Fruit fly (Drosophila melanogaster) whole organism, embryonic: ENCODE measurements around the gene Rpp14a.

Source experiments
- Ada2b ChIP-seq: fragments of 200-800 bp; sonication (Bioruptor generic); IDR thresholded peaks from 2 replicates; pipeline ENCODE4 v1.3.6; 2022; ENCODE audit warnings: missing biosample characterization, missing genetic modification characterization
- Adf1 ChIP-seq: fragments of 200-800 bp; sonication (Bioruptor generic); IDR thresholded peaks from 2 replicates; pipeline ENCODE4 v1.3.6; 2022; ENCODE audit warnings: missing biosample characterization, missing genetic modification characterization
- Atf-2 ChIP-seq: fragments of 200-800 bp; sonication (Bioruptor generic); optimal IDR thresholded peaks from 2 replicates; lab custom pipeline; 2016; ENCODE audit warnings: missing biosample characterization, missing genetic modification characterization
- CG10959 ChIP-seq: fragments of 200-800 bp; sonication (Bioruptor generic); IDR thresholded peaks from 2 replicates; pipeline ENCODE4 v1.3.6; 2022; ENCODE audit warnings: missing biosample characterization, missing genetic modification characterization
- CG11696 ChIP-seq: fragments of 200-800 bp; sonication (Bioruptor generic); IDR thresholded peaks from 2 replicates; pipeline ENCODE4 v1.3.6; 2022; ENCODE audit warnings: missing biosample characterization, missing genetic modification characterization
- CG12219 ChIP-seq: fragments of 200-800 bp; sonication (Bioruptor generic); optimal IDR thresholded peaks from 3 replicates; lab custom pipeline; 2018; ENCODE audit warnings: missing biosample characterization, mild to moderate bottlenecking, missing genetic modification characterization
- CG14667 ChIP-seq: fragments of 200-800 bp; sonication (Bioruptor generic); IDR thresholded peaks from 2 replicates; pipeline ENCODE4 v1.3.6; 2022; ENCODE audit warnings: missing biosample characterization, missing genetic modification characterization
- CG16813 ChIP-seq: fragments of 200-800 bp; sonication (Bioruptor generic); IDR thresholded peaks from 3 replicates; pipeline ENCODE4 v1.3.6; 2022; ENCODE audit warnings: missing biosample characterization, missing genetic modification characterization; ENCODE audit not compliant: partially characterized antibody
- CG17361 ChIP-seq: fragments of 200-800 bp; sonication (Bioruptor generic); IDR thresholded peaks from 3 replicates; pipeline ENCODE4 v1.3.6; 2022; ENCODE audit warnings: missing biosample characterization, missing genetic modification characterization
- CG31224 ChIP-seq: fragments of 200-800 bp; sonication (Bioruptor generic); IDR thresholded peaks from 2 replicates; pipeline ENCODE4 v1.3.6; 2022; ENCODE audit warnings: missing biosample characterization, missing genetic modification characterization
- CG3281 ChIP-seq: fragments of 200-800 bp; sonication (Bioruptor generic); optimal IDR thresholded peaks from 3 replicates; lab custom pipeline; 2017; ENCODE audit warnings: missing biosample characterization, mild to moderate bottlenecking, missing genetic modification characterization
- CG33557 ChIP-seq: fragments of 200-800 bp; sonication (Bioruptor generic); optimal IDR thresholded peaks from 2 replicates; lab custom pipeline; 2019; ENCODE audit warnings: missing biosample characterization, mild to moderate bottlenecking, missing genetic modification characterization, moderate library complexity
- CG34224 ChIP-seq: fragments of 200-800 bp; sonication (Bioruptor generic); IDR thresholded peaks from 3 replicates; pipeline ENCODE4 v1.3.6; 2022; ENCODE audit warnings: missing biosample characterization, missing genetic modification characterization; ENCODE audit not compliant: partially characterized antibody
- CG4424 ChIP-seq: fragments of 200-800 bp; sonication (Bioruptor generic); optimal IDR thresholded peaks from 3 replicates; lab custom pipeline; 2016; ENCODE audit warnings: missing biosample characterization, missing genetic modification characterization
- CG6813 ChIP-seq: fragments of 200-800 bp; sonication (Bioruptor generic); optimal IDR thresholded peaks from 2 replicates; lab custom pipeline; 2017; ENCODE audit warnings: missing biosample characterization, missing genetic modification characterization, mild to moderate bottlenecking, moderate library complexity, missing genetic modification reagents
- CkIIα-i1 ChIP-seq: fragments of 200-800 bp; sonication (Bioruptor generic); IDR thresholded peaks from 2 replicates; pipeline ENCODE4 v1.3.6; 2022; ENCODE audit warnings: missing biosample characterization, missing genetic modification characterization
- Dfd ChIP-seq, 2 experiments: fragments of >200 bp; optimal IDR thresholded peaks; 2 replicates each; lab custom pipeline; 2017; ENCODE audit warnings: missing biosample characterization in 2 of 2, missing genetic modification characterization in 2 of 2
- Doc2 ChIP-seq: fragments of 200-800 bp; sonication (Bioruptor generic); IDR thresholded peaks from 2 replicates; pipeline ENCODE4 v1.3.6; 2022; ENCODE audit warnings: missing biosample characterization, missing genetic modification characterization
- Dp ChIP-seq: fragments of 200-800 bp; sonication (Bioruptor generic); optimal IDR thresholded peaks from 2 replicates; lab custom pipeline; 2018; ENCODE audit warnings: missing biosample characterization, mild to moderate bottlenecking, missing genetic modification characterization, moderate library complexity
- Hey ChIP-seq: fragments of 200-800 bp; sonication (Bioruptor generic); optimal IDR thresholded peaks from 3 replicates; lab custom pipeline; 2018; ENCODE audit warnings: missing biosample characterization, mild to moderate bottlenecking, missing genetic modification characterization
- Hmx ChIP-seq: fragments of 200-800 bp; sonication (Bioruptor generic); optimal IDR thresholded peaks from 2 replicates; lab custom pipeline; 2016; ENCODE audit warnings: missing biosample characterization, missing genetic modification characterization
- Med ChIP-seq: fragments of 200-800 bp; sonication (Bioruptor generic); peaks from one replicate; lab custom pipeline; 2016; ENCODE audit warnings: missing biosample characterization, missing genetic modification characterization, mild to moderate bottlenecking, inconsistent platforms, moderate library complexity
- Ptx1 ChIP-seq: fragments of 200-800 bp; sonication (Bioruptor generic); IDR thresholded peaks from 2 replicates; pipeline ENCODE4 v1.3.6; 2022; ENCODE audit warnings: missing biosample characterization, missing genetic modification characterization
- Sox100B ChIP-seq: fragments of 200-800 bp; sonication (Bioruptor generic); optimal IDR thresholded peaks from 3 replicates; lab custom pipeline; 2018; ENCODE audit warnings: missing biosample characterization, mild to moderate bottlenecking, missing genetic modification characterization
- Spps ChIP-seq: fragments of 200-800 bp; sonication (Bioruptor generic); optimal IDR thresholded peaks from 2 replicates; lab custom pipeline; 2018; ENCODE audit warnings: missing biosample characterization, mild to moderate bottlenecking, missing genetic modification characterization
- Xbp1 ChIP-seq: fragments of 200-800 bp; sonication (Bioruptor generic); optimal IDR thresholded peaks from 3 replicates; lab custom pipeline; 2016; ENCODE audit warnings: missing biosample characterization, mild to moderate bottlenecking, missing genetic modification characterization
- ara ChIP-seq: fragments of 200-800 bp; sonication (Bioruptor generic); IDR thresholded peaks from 2 replicates; pipeline ENCODE4 v1.3.6; 2022; ENCODE audit warnings: missing biosample characterization, missing genetic modification characterization
- bab2 ChIP-seq: fragments of 200-800 bp; sonication (Bioruptor generic); optimal IDR thresholded peaks from 2 replicates; lab custom pipeline; 2016; ENCODE audit warnings: missing biosample characterization, missing genetic modification characterization
- bsh ChIP-seq, 2 experiments: fragments of 200-800 bp; sonication (Bioruptor generic); optimal IDR thresholded peaks; 2 replicates each; lab custom pipeline; 2017 to 2018; ENCODE audit warnings: mild to moderate bottlenecking in 2 of 2, missing biosample characterization in 2 of 2, missing genetic modification characterization in 2 of 2, moderate library complexity in 1 of 2
- chinmo ChIP-seq: fragments of 200-800 bp; sonication (Bioruptor generic); IDR thresholded peaks from 4 replicates; pipeline ENCODE4 v1.3.6; 2022; ENCODE audit warnings: missing biosample characterization, missing genetic modification characterization; ENCODE audit not compliant: partially characterized antibody
- chm ChIP-seq: fragments of 200-800 bp; sonication (Bioruptor generic); IDR thresholded peaks from 2 replicates; pipeline ENCODE4 v1.3.6; 2022; ENCODE audit warnings: missing biosample characterization, missing genetic modification characterization
- chn ChIP-seq: fragments of 200-800 bp; sonication (Bioruptor generic); optimal IDR thresholded peaks from 2 replicates; lab custom pipeline; 2016; ENCODE audit warnings: missing biosample characterization, missing genetic modification characterization
- croc ChIP-seq: fragments of 200-800 bp; sonication (Bioruptor generic); conservative IDR thresholded peaks from 3 replicates; pipeline ENCODE4 v1.3.6; 2022; ENCODE audit warnings: missing biosample characterization, missing genetic modification characterization
- dmrt99B ChIP-seq: fragments of 200-800 bp; sonication (Bioruptor generic); optimal IDR thresholded peaks from 2 replicates; lab custom pipeline; 2018; ENCODE audit warnings: missing biosample characterization, mild to moderate bottlenecking, missing genetic modification characterization, moderate library complexity
- fd96Cb ChIP-seq: fragments of 200-800 bp; sonication (Bioruptor generic); optimal IDR thresholded peaks from 2 replicates; lab custom pipeline; 2018; ENCODE audit warnings: missing biosample characterization, mild to moderate bottlenecking, missing genetic modification characterization, moderate library complexity
- gcm2 ChIP-seq: fragments of 200-800 bp; sonication (Bioruptor generic); optimal IDR thresholded peaks from 2 replicates; lab custom pipeline; 2016; ENCODE audit warnings: missing biosample characterization, missing genetic modification characterization
- her ChIP-seq: fragments of 200-800 bp; sonication (Bioruptor generic); optimal IDR thresholded peaks from 2 replicates; lab custom pipeline; 2016; ENCODE audit warnings: missing biosample characterization, missing genetic modification characterization
- jigr1 ChIP-seq: fragments of 200-800 bp; sonication (Bioruptor generic); IDR thresholded peaks from 3 replicates; pipeline ENCODE4 v1.3.6; 2022; ENCODE audit warnings: missing biosample characterization, missing genetic modification characterization
- nerfin-2 ChIP-seq: fragments of 200-800 bp; sonication (Bioruptor generic); IDR thresholded peaks from 2 replicates; pipeline ENCODE4 v1.3.6; 2022; ENCODE audit warnings: missing biosample characterization, missing genetic modification characterization; ENCODE audit not compliant: partially characterized antibody
- pfk ChIP-seq: fragments of 200-800 bp; sonication (Bioruptor generic); optimal IDR thresholded peaks from 2 replicates; lab custom pipeline; 2018; ENCODE audit warnings: missing biosample characterization, mild to moderate bottlenecking, missing genetic modification characterization, moderate library complexity
- prd ChIP-seq, 3 experiments: fragments of >200 bp in 2 of 3; fragments of 200-800 bp in 1 of 3; sonication (Bioruptor generic) in 1 of 3; optimal IDR thresholded peaks in 2 of 3; IDR thresholded peaks in 1 of 3; 2 replicates in 2 of 3; 3 replicates in 1 of 3; pipeline versions ENCODE4 v1.3.6 to Lab custom; 2017 to 2022; ENCODE audit warnings: missing biosample characterization in 1 of 3, missing genetic modification characterization in 1 of 3
- pzg ChIP-seq: fragments of 200-800 bp; sonication (Bioruptor generic); optimal IDR thresholded peaks from 3 replicates; lab custom pipeline; 2018; ENCODE audit warnings: missing biosample characterization, mild to moderate bottlenecking, missing genetic modification characterization, moderate library complexity
- repo ChIP-seq: fragments of 200-800 bp; sonication (Bioruptor generic); optimal IDR thresholded peaks from 2 replicates; lab custom pipeline; 2016; ENCODE audit warnings: missing biosample characterization, missing genetic modification characterization
- schlank ChIP-seq: fragments of 200-800 bp; sonication (Bioruptor generic); optimal IDR thresholded peaks from 2 replicates; lab custom pipeline; 2018; ENCODE audit warnings: missing biosample characterization, mild to moderate bottlenecking, missing genetic modification characterization
- slou ChIP-seq: fragments of 200-800 bp; sonication (Bioruptor generic); optimal IDR thresholded peaks from 3 replicates; lab custom pipeline; 2016; ENCODE audit warnings: missing biosample characterization, missing genetic modification characterization
- sqz ChIP-seq: fragments of 200-800 bp; sonication (Bioruptor generic); optimal IDR thresholded peaks from 3 replicates; lab custom pipeline; 2018; ENCODE audit warnings: missing biosample characterization, mild to moderate bottlenecking, missing genetic modification characterization
- sr ChIP-seq: fragments of 200-800 bp; sonication (Bioruptor generic); IDR thresholded peaks from 3 replicates; pipeline ENCODE4 v1.3.6; 2022; ENCODE audit warnings: missing biosample characterization, missing genetic modification characterization

The Rpp14a gene

DNA sequence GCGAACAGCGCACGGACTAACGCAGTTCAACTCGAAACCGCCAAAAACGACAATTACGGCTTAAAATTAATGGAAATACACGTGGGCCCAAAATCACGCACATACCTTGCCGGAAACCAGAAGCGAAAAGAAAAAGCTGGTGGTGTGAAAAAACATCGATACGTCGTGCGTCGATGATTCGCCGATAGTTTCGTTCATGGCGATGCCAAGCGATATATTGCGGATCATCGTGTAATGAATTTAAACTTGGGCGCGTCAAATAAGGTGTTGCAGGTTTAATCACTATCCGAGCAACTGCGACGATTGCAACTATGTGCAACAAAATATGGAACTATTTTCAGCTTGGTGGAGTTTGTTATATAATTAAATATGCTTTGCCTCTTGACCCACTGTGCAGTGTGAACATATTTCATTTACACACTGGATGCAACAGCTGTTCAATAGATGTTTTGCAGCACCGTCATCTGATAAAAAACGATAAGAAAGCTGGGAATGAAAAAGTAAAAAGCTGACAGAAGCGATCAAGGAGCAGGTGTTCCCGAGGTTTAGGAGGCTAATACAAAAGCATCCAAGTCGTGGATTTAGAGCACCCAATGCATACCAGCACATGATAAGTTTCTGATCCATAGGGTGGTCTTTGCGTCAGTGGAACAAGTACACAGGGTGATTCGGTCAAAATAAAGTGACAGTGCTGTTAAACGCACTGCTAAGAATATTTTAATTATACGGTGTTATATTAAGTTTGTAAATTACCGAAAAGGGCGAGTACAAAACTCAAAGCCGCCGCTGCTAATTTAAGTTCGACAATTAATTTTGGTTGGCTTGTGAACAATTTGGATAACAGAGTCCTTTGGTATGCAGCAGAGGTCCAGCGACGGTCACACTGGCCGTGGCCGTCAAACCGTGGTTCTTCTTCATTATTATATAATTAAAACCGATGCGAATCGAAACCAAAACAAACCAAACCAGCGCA, 10.3 kb upstream of the Rpp14a start, which contains the start of the genes RpL32 and CG7943 (continued):
- TF ChIP-seq CkIIα-i1 (GFP tag; lab: Robert Waterston, UW) (0 out of 2 replicates have a peak, but pooled peaks have one; percentile 57), Spps (tag; lab: Kevin White, UChicago) (peak; percentile 77), croc (GFP tag; lab: Robert Waterston, UW) (peak; percentile 87), slou (peak; percentile 95), sqz (GFP tag; lab: Kevin White, UChicago) (peak; percentile 85), Sox100B (GFP tag; lab: Kevin White, UChicago) (peak; percentile 92), repo (GFP tag; lab: Kevin White, UChicago) (peak; percentile 96), CG34224 (GFP tag; lab: Robert Waterston, UW) (peak; percentile 100), bab2 (GFP tag; lab: Kevin White, UChicago) (peak; percentile 98), Adf1 (GFP tag; lab: Robert Waterston, UW) (peak; percentile 78), CG10959 (GFP tag; lab: Robert Waterston, UW) (peak; percentile 91), ara (GFP tag; lab: Robert Waterston, UW) (peak; percentile 90), CG4424 (GFP tag; lab: Kevin White, UChicago) (peak; percentile 95), bsh (GFP tag; optimal IDR thresholded peaks at IDR 0.05; lab: Kevin White, UChicago) (peak in 1 of 2 experiments; percentile 84), dmrt99B (tag; lab: Kevin White, UChicago) (peak; percentile 82), Xbp1 (GFP tag; lab: Kevin White, UChicago) (peak; percentile 87), CG6813 (peak; percentile 93), chm (GFP tag; lab: Robert Waterston, UW) (peak; percentile 97), Hmx (peak; percentile 86), CG11696 (GFP tag; lab: Robert Waterston, UW) (peak; percentile 83), Dp (GFP tag; lab: Kevin White, UChicago) (peak; percentile 78), sr (GFP tag; lab: Robert Waterston, UW) (peak; percentile 89), CG14667 (peak; percentile 89), chinmo (GFP tag; lab: Robert Waterston, UW) (peak; percentile 100), gcm2 (GFP tag; lab: Kevin White, UChicago) (peak; percentile 85), Doc2 (peak; percentile 89), CG17361 (GFP tag; lab: Robert Waterston, UW) (peak; percentile 96), Ada2b (GFP tag; lab: Robert Waterston, UW) (peak; percentile 94), Dfd (GFP tag; optimal IDR thresholded peaks at IDR 0.05; lab: Kevin White, UChicago) (no peak), her (GFP tag; lab: Kevin White, UChicago) (peak; percentile 94), jigr1 (GFP tag; lab: Robert Waterston, UW) (peak; percentile 83), fd96Cb (peak; percentile 88), Hey (peak; percentile 89), pfk (peak; percentile 80), CG33557 (GFP tag; lab: Kevin White, UChicago) (peak; percentile 70), chn (GFP tag; lab: Kevin White, UChicago) (peak; percentile 90), CG16813 (GFP tag; lab: Robert Waterston, UW) (peak; percentile 100), Med (GFP tag; lab: Kevin White, UChicago) (peak; percentile 100), schlank (tag; lab: Kevin White, UChicago) (peak; percentile 93), CG31224 (GFP tag; lab: Robert Waterston, UW) (peak; percentile 90), pzg (GFP tag; lab: Kevin White, UChicago) (peak; percentile 92), CG12219 (GFP tag; lab: Kevin White, UChicago) (peak; percentile 77), nerfin-2 (GFP tag; lab: Robert Waterston, UW) (peak; percentile 100), Ptx1 (GFP tag; lab: Robert Waterston, UW) (peak; percentile 95), CG3281 (GFP tag; lab: Kevin White, UChicago) (peak; percentile 95), Atf-2 (peak; percentile 80), prd (optimal IDR thresholded peaks at IDR 0.05; lab: Kevin White, UChicago) (no peak), prd (GFP tag; IDR thresholded peaks at IDR 0.05; lab: Robert Waterston, UW) (peak; percentile 97)
